Fruit fly (Drosophila melanogaster): ENCODE measurements around the gene Pur-alpha.
A peak's percentile ranks its signal among the peaks of the same experiment; 100 is the strongest.

The Pur-alpha gene

DNA sequence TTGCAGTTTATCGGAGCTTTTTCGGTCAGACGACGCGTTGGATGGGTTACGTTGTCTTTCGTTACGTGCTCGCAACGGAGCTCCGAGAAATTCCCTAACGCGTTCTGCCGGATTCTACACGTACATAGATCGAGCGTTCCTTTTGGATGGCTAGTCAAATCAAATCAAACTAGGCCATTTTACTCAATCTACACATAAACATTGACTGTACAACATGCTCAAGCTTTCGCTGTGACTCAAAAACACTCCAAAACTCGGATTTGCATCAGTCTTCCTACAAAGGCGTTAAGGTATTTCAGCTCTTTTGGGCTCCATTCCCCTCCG lies at the start of gene Pur-alpha:
Pur-alpha (plus strand) TSS at position 138 of the 324 bp plus-strand sequence.
- peak in 1 of 2 experiments; percentile 1 for TF ChIP-seq CTCF (optimal IDR thresholded peaks at IDR 0.05)
- no peak for TF ChIP-seq CG8478 (optimal IDR thresholded peaks at IDR 0.05)

DNA sequence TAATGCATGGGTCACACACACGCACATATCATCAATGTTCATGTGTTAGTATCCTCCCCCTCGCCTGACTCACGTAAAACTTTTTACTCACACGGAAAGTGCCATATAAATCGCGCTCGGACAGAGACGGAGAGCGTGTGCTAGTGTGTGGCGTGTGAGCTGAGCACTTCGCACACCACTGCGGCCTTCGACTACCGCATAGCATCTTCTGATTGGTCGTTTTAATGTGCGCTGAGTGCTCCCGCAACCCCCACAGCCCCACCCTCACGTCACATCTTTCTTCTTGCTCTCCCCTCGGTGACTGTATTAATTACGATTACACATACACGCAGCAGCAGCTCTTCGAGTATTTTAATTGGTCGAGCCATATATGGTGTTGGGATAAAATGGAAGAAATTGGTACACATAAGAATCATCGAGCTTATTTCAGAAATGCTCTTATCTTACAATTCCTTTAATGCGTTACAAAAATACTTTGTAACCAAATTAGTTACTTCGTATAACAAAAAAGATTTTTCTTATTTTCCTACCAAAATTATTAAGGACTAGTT lies 49.3 kb upstream of the Pur-alpha start:
- TF ChIP-seq CG8478 (optimal IDR thresholded peaks at IDR 0.05) (no peak), CTCF (optimal IDR thresholded peaks at IDR 0.05) (no peak)

DNA sequence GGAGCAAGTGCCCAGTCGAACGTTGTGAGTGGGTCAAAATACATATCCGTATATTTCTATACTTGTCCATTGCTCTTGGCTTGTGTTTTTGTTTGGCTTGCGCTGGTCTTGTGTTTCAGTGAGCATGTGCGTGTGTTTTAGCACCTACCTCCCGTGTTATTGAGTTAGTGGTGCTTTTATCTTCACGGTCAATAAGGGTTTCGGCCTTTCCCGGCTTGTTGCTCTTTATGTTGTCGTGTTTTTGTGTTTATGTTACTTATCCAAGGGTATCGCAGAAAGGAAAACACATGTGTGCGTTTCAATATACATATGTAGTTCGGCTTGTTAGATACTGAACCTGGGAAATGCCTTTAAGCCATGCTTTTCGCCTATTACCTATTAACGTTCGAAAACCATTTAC lies 48.0 kb upstream of the Pur-alpha start:
- no peak for TF ChIP-seq CG8478 (optimal IDR thresholded peaks at IDR 0.05)
- TF ChIP-seq CTCF (optimal IDR thresholded peaks at IDR 0.05), result no peak

DNA sequence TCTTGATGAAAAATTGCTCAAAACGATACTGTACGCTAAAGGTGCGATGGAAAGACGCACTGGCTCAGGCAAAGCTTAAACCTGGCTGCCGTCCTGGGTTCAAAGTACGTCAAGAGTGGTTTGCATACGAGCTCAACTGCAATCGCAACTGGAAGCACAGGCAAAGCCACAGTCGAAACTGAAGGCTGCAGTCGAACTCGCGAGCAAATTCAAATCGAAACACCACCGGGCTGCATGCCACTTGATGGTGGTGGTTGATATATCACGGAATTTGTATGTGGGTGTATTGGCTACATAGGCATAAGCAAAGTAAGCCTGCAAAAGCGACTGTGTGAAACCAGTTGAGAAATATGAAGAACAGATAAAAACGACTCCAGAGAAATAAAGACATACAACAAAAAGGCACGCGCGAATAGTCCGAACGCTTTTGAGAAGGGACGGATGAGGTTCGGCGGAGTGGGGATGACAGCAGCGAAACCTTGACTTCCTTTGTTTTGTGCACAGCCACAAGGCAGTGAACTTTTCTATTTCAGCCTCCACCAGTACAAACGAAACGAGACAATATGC lies 38.3 kb upstream of the Pur-alpha start:
- no peak for TF ChIP-seq CTCF (optimal IDR thresholded peaks at IDR 0.05)
- no peak for TF ChIP-seq CG8478 (optimal IDR thresholded peaks at IDR 0.05)

DNA sequence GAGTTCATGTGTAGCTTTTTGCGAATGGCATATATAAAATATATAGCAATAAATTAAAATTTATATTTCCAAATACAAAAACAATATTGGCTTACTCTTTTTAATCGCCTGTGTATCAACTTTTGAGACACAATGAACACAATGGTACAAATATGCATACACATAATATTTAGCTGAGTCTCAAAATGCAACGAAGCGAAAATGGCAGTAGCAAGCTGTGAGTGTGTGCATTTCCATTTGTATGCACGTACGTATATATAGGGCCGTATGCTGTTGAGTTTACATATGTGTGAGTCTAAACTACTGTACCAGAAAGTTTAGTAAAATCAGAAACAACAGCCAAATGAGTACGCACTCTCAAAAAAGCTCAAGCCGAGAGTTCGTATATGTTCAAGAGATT lies 3.1 kb upstream of the Pur-alpha start:
- no peak for TF ChIP-seq CG8478 (optimal IDR thresholded peaks at IDR 0.05)
- TF ChIP-seq CTCF (optimal IDR thresholded peaks at IDR 0.05), result no peak

DNA sequence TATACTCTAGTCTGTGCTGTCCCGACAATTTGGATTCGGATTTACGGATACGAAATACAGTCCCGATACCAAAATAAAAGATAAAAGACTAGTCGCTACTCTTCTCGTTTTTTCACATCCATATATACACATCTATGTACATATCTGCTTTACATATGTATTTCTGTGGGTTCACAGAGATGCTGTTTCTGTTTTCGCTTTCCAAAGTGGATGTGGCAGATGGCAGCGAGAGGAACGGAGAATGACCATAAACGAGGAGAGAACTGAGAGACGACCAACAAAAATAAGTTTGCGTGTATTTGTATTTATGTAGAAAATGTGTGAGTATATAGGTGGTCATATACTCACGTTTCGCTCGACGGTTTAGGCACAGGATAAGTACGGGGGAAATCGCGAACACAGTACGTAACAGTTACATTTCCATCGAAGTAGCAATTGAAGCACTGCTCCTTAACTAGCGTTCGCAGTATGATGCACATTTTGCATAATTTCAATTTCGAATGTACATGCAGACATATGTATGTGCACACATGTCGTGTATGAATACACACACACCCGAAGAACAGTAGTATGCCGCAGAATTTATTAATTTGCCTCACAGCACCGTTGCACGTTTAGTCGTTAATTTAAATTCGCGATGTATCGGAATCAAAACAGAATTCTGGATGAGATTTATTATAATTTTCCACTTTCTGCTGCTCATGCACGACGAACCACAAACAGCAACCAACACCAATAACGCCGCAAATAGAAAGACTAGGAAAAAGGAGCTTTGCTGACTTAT lies 529 bp upstream of the Pur-alpha start, which contains the start of gene Tdg:
Tdg (minus strand) TSS at position 760 of the 784 bp plus-strand sequence.
- TF ChIP-seq CTCF (optimal IDR thresholded peaks at IDR 0.05) (no peak), CG8478 (optimal IDR thresholded peaks at IDR 0.05) (no peak)

DNA sequence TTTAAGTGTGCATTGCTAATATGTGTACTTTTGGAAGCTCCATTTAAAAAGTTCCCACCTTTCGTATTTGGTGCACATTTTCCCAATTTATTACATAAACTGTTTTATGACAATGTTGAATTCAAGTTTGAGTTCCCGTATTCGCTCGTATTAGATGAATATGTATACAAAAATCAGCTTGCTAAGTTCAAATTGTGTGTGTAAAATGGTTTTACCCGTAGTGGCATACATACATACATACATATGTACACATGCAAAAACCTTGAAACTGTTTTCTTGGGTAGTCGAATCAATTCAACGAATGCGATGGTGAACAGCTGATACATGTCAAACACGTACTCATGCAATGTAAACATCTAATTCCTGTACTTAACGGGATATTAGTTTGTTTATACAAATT lies 640 bp downstream of the Pur-alpha start:
- TF ChIP-seq CTCF (optimal IDR thresholded peaks at IDR 0.05) (no peak), CG8478 (optimal IDR thresholded peaks at IDR 0.05) (no peak)

DNA sequence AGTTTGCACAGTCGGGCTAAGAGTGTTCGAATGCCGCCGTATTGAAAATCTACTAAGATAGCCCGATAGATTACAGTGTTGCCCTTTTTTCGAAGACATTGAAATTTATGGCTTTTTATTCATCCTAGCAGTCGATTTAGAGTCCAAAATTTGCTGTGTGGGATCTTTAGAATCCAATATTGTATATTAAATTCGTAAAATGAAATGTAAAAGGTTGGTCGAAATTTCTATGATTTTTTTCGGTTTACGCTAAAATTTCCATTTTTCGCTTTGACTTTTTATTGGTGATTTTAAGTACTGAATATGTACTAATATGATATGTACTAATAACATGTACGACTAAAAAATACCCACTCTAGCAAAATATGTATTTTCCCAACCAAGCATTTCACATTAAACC lies 9.5 kb downstream of the Pur-alpha start:
- TF ChIP-seq CG8478 (optimal IDR thresholded peaks at IDR 0.05), result no peak
- TF ChIP-seq CTCF (optimal IDR thresholded peaks at IDR 0.05), result no peak

DNA sequence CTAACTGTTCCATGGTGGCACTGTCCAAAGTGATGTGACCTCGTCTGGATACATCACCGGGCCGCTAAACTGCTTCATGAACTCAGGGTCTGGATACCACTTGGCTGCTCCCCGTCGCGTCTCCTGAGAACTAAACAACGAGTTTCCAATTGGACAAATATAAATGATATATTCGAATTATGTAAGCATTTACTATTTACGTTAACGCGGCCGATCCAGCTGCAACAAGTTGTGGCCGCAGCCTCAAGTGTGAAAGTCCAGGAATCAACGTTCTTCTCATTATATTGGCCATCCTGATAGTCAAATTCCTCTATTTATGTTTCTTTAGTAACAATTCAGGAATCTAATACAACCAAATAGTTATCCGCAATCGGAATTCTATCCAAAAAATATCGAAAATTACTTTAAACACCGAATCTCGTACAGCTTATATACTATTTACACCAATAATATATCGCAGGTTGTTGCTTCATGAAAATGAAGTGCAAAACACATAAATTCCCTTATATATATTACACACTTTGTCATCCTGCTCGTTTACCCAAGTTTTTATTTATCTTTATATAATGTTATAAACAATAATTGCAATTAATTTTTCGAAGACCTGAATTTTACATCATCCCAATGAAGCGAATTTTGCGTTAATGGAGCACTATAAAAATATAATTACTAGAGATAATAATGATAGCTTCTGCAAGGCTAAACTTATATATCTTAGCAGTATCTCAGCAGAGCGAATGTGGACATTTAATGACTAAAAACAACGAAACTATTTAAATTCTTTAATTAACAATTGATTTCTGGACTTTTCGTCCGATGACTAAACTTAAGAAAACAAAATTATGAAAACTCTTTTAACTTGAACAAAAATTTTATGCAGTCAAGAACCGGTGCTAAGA lies 12.8 kb downstream of the Pur-alpha start:
- TF ChIP-seq CG8478 (optimal IDR thresholded peaks at IDR 0.05) (no peak), CTCF (optimal IDR thresholded peaks at IDR 0.05) (no peak)

DNA sequence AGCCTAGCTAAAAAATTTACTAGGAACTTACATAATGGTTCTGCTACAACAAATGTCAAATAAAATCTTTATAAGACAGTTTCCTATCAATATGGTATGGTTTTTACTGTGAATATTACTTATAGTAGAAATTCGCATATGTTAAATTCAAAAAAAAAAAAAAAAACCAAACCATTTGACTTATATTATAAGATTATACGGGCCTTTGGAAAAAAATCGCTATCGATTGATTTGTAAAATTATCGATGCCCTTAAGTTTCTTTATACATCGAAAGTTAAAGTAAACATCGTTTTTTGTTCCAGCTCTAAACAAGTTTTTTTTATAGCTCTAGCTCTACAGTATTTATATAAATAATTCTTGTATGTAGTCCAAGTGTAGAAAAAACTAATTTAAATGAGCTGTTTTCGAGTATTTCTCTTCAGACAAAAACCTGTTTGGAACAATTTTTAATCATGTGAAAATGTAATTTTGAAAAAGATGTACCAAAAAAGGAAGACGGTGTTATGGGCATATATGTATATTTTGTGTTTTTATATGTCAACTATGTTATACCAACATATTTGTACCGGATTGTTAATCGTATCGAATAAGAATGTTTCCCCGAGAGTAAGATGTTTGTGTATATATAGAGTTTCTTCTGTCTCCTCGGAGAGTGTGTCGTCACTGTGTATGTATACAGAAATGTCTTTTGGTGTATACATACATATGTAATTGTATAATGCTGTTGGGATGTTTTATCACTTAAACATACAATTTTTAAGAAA lies 13.9 kb downstream of the Pur-alpha start, which contains the start of the genes ND-49 and Ephrin:
ND-49 (minus strand) TSS at position 51 of the 765 bp plus-strand sequence.
Ephrin (plus strand) TSS at position 252 of the 765 bp plus-strand sequence.
- TF ChIP-seq CG8478 (optimal IDR thresholded peaks at IDR 0.05), result no peak
- no peak for TF ChIP-seq CTCF (optimal IDR thresholded peaks at IDR 0.05)

DNA sequence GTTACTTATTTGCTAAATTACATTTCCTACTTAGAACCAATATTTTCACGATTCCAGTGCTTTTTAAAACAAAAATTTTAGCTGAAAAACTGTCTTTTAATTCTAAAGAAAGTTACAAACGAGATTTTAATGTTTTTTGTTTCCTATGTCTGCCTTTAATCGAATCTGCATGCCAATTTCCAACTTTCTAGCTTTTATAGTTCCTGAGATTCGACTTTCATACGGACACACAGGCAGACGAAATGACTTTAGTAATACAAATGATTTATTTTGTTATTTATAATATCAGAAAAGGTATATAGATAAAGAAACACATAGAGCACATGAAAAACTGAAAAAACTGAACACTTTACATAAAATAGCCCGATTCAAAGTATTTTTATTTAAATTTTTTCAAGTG lies 18.6 kb downstream of the Pur-alpha start:
- no peak for TF ChIP-seq CG8478 (optimal IDR thresholded peaks at IDR 0.05)
- TF ChIP-seq CTCF (optimal IDR thresholded peaks at IDR 0.05), result no peak

DNA sequence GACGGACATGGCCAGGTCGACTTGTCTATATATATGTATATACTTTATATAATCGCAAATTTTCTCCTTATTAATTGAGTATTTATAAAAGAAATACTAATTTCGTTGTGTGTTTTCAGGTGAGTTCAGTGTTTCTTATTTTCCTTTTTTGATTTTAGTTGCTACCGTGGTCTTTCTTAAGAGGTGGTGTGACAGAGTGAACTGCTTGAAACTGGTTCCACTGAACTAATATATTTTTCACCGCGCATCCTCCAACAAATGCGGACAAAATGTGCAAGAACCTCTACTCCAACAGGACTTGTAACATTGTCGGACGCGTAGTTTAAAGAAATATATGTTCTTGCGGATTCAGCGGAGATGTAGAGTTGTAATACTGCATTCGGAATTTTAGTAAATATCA lies 25.0 kb downstream of the Pur-alpha start, which contains the start of gene CG1909:
CG1909 (plus strand) TSS at position 273 of the 400 bp plus-strand sequence.
- TF ChIP-seq CTCF (optimal IDR thresholded peaks at IDR 0.05) (no peak), CG8478 (optimal IDR thresholded peaks at IDR 0.05) (no peak)

DNA sequence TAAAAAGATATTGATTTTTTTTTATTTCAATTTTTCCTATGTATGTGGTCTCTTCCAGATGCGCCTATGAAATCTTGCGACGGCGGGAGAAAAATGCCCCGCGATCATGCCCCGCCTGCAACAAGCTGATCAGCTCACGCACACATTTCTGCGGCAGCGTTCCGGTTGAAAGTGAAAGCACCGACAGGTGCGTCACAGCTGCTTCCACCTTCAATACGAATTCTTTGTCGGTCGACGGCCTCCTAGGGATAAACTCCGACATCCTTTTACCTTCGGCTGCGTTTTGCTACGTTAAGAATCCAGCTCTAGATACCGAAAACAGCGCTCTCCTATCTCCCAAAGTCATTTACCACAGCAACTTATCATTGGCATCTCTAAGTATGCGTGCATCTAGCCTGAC lies 30.7 kb downstream of the Pur-alpha start:
- no peak for TF ChIP-seq CTCF (optimal IDR thresholded peaks at IDR 0.05)
- TF ChIP-seq CG8478 (optimal IDR thresholded peaks at IDR 0.05), result no peak

DNA sequence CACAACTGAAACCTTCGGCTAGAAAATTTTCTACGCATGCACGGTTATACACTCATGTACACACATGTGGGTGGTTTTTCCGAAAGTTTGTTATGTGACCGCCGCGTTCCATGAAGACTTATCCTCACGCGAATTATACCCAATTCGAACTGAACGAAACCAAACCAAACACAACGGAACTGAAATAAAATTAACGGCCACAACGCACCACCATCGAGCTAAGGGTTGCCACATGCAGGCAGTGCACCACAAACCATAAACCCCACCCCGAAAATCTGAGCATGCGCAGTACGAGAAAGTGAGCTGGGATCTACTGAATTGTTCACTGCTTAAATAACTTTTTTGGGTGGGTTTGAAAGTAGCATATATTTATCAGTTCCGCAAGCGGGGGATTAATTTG lies 49.7 kb downstream of the Pur-alpha start, which contains the start of gene onecut:
onecut (minus strand) TSS at position 152 of the 400 bp plus-strand sequence.
- TF ChIP-seq CG8478 (optimal IDR thresholded peaks at IDR 0.05), result no peak
- no peak for TF ChIP-seq CTCF (optimal IDR thresholded peaks at IDR 0.05)
